Fruit fly (Drosophila melanogaster) whole organism, embryonic: ENCODE measurements around the gene CG9682.

Source experiments
- Bdp1 ChIP-seq: fragments of 200-800 bp; sonication (Bioruptor generic); optimal IDR thresholded peaks from 3 replicates; lab custom pipeline; 2016; ENCODE audit warnings: missing biosample characterization, missing genetic modification characterization
- CG10959 ChIP-seq: fragments of 200-800 bp; sonication (Bioruptor generic); IDR thresholded peaks from 2 replicates; pipeline ENCODE4 v1.3.6; 2022; ENCODE audit warnings: missing biosample characterization, missing genetic modification characterization
- CG11560 ChIP-seq: fragments of 200-800 bp; sonication (Bioruptor generic); IDR thresholded peaks from 3 replicates; pipeline ENCODE4 v1.3.6; 2022; ENCODE audit warnings: missing biosample characterization, missing genetic modification characterization
- CG16813 ChIP-seq: fragments of 200-800 bp; sonication (Bioruptor generic); IDR thresholded peaks from 3 replicates; pipeline ENCODE4 v1.3.6; 2022; ENCODE audit warnings: missing biosample characterization, missing genetic modification characterization; ENCODE audit not compliant: partially characterized antibody
- CG18476 ChIP-seq: fragments of 200-800 bp; sonication (Bioruptor generic); optimal IDR thresholded peaks from 2 replicates; lab custom pipeline; 2016; ENCODE audit warnings: missing biosample characterization, mild to moderate bottlenecking, missing genetic modification characterization
- CG4730 ChIP-seq: fragments of 200-800 bp; sonication (Bioruptor generic); IDR thresholded peaks from 2 replicates; pipeline ENCODE4 v1.3.6; 2022; ENCODE audit warnings: missing biosample characterization, missing genetic modification characterization
- CG7928 ChIP-seq: fragments of 200-800 bp; sonication (Bioruptor generic); optimal IDR thresholded peaks from 2 replicates; lab custom pipeline; 2017; ENCODE audit warnings: missing biosample characterization, mild to moderate bottlenecking, missing genetic modification characterization
- CG8944 ChIP-seq: fragments of 200-800 bp; sonication (Bioruptor generic); optimal IDR thresholded peaks from 3 replicates; lab custom pipeline; 2016; ENCODE audit warnings: missing biosample characterization, missing genetic modification characterization
- CG9609 ChIP-seq: fragments of 200-800 bp; sonication (Bioruptor generic); optimal IDR thresholded peaks from 3 replicates; lab custom pipeline; 2016; ENCODE audit warnings: missing biosample characterization, missing genetic modification characterization
- CG9727 ChIP-seq: fragments of 200-800 bp; sonication (Bioruptor generic); optimal IDR thresholded peaks from 3 replicates; lab custom pipeline; 2017; ENCODE audit warnings: missing biosample characterization, mild to moderate bottlenecking, missing genetic modification characterization
- Dfd ChIP-seq, 2 experiments: fragments of >200 bp; optimal IDR thresholded peaks; 2 replicates each; lab custom pipeline; 2017; ENCODE audit warnings: missing biosample characterization in 2 of 2, missing genetic modification characterization in 2 of 2
- Doc2 ChIP-seq: fragments of 200-800 bp; sonication (Bioruptor generic); IDR thresholded peaks from 2 replicates; pipeline ENCODE4 v1.3.6; 2022; ENCODE audit warnings: missing biosample characterization, missing genetic modification characterization
- Dp ChIP-seq: fragments of 200-800 bp; sonication (Bioruptor generic); optimal IDR thresholded peaks from 2 replicates; lab custom pipeline; 2018; ENCODE audit warnings: missing biosample characterization, mild to moderate bottlenecking, missing genetic modification characterization, moderate library complexity
- Ets65A ChIP-seq: fragments of 200-800 bp; sonication (Bioruptor generic); peaks from one replicate; lab custom pipeline; 2016; ENCODE audit warnings: missing biosample characterization, missing genetic modification characterization
- H15 ChIP-seq: fragments of 200-800 bp; sonication (Bioruptor generic); IDR thresholded peaks from 3 replicates; pipeline ENCODE4 v1.3.6; 2022; ENCODE audit warnings: missing biosample characterization, missing genetic modification characterization
- HHEX ChIP-seq: fragments of 200-800 bp; sonication (Bioruptor generic); optimal IDR thresholded peaks from 3 replicates; lab custom pipeline; 2017; ENCODE audit warnings: missing biosample characterization, mild to moderate bottlenecking, missing genetic modification characterization, missing genetic modification reagents
- Hmr ChIP-seq: fragments of 200-800 bp; sonication (Bioruptor generic); optimal IDR thresholded peaks from 3 replicates; lab custom pipeline; 2017; ENCODE audit warnings: mild to moderate bottlenecking, missing biosample characterization, missing genetic modification reagents, missing genetic modification characterization
- Hr3 ChIP-seq: fragments of 200-800 bp; sonication (Bioruptor generic); optimal IDR thresholded peaks from 3 replicates; lab custom pipeline; 2016; ENCODE audit warnings: missing biosample characterization, missing genetic modification characterization
- MBD-R2 ChIP-seq: fragments of 200-800 bp; sonication (Bioruptor generic); IDR thresholded peaks from 2 replicates; pipeline ENCODE4 v1.3.6; 2022; ENCODE audit warnings: missing biosample characterization, missing genetic modification characterization
- Mes4 ChIP-seq: fragments of 200-800 bp; sonication (Bioruptor generic); optimal IDR thresholded peaks from 2 replicates; lab custom pipeline; 2016; ENCODE audit warnings: missing biosample characterization, missing genetic modification characterization
- PHDP ChIP-seq: fragments of 200-800 bp; sonication (Bioruptor generic); optimal IDR thresholded peaks from 3 replicates; lab custom pipeline; 2018; ENCODE audit warnings: missing biosample characterization, mild to moderate bottlenecking, missing genetic modification characterization, moderate library complexity
- Pdp1 ChIP-seq, 2 experiments: fragments of 200-800 bp; sonication (Bioruptor generic); optimal IDR thresholded peaks; 3 replicates each; lab custom pipeline; 2016; ENCODE audit warnings: missing biosample characterization in 2 of 2, missing genetic modification characterization in 2 of 2, mild to moderate bottlenecking in 1 of 2, moderate library complexity in 1 of 2
- Poxn ChIP-seq: fragments of 200-800 bp; sonication (Bioruptor generic); IDR thresholded peaks from 2 replicates; pipeline ENCODE4 v1.3.6; 2022; ENCODE audit warnings: missing biosample characterization, missing genetic modification characterization
- Ravus ChIP-seq: fragments of 200-800 bp; sonication (Bioruptor generic); IDR thresholded peaks from 2 replicates; pipeline ENCODE4 v1.3.6; 2022; ENCODE audit warnings: missing biosample characterization, missing genetic modification characterization
- Sox102F ChIP-seq: fragments of 200-800 bp; sonication (Bioruptor generic); optimal IDR thresholded peaks from 2 replicates; lab custom pipeline; 2018; ENCODE audit warnings: missing biosample characterization, mild to moderate bottlenecking, missing genetic modification characterization, moderate library complexity
- amos ChIP-seq: fragments of 200-800 bp; sonication (Bioruptor generic); IDR thresholded peaks from 2 replicates; pipeline ENCODE4 v1.3.6; 2022; ENCODE audit warnings: missing biosample characterization, missing genetic modification characterization; ENCODE audit not compliant: partially characterized antibody
- crp ChIP-seq, 2 experiments: fragments of 200-800 bp; sonication (Bioruptor generic); optimal IDR thresholded peaks; 2 replicates in 1 of 2; 3 replicates in 1 of 2; lab custom pipeline; 2017; ENCODE audit warnings: missing biosample characterization in 2 of 2, missing genetic modification characterization in 2 of 2, mild to moderate bottlenecking in 1 of 2, moderate library complexity in 1 of 2
- disco-r ChIP-seq: fragments of 200-800 bp; sonication (Bioruptor generic); optimal IDR thresholded peaks from 2 replicates; lab custom pipeline; 2016; ENCODE audit warnings: missing biosample characterization, missing genetic modification characterization
- fd64A ChIP-seq: fragments of 200-800 bp; sonication (Bioruptor generic); optimal IDR thresholded peaks from 3 replicates; lab custom pipeline; 2018; ENCODE audit warnings: missing biosample characterization, mild to moderate bottlenecking, missing genetic modification characterization
- gce ChIP-seq: fragments of 200-800 bp; sonication (Bioruptor generic); IDR thresholded peaks from 3 replicates; pipeline ENCODE4 v1.3.6; 2022; ENCODE audit warnings: missing biosample characterization, missing genetic modification characterization
- hkb ChIP-seq, 2 experiments: fragments of 200-800 bp in 1 of 2; fragments of >200 bp in 1 of 2; sonication (Bioruptor generic) in 1 of 2; IDR thresholded peaks in 1 of 2; optimal IDR thresholded peaks in 1 of 2; 2 replicates each; pipeline versions ENCODE4 v1.3.6 to Lab custom; 2017 to 2022; ENCODE audit warnings: missing biosample characterization in 1 of 2, missing genetic modification characterization in 1 of 2
- kay ChIP-seq: fragments of 200-800 bp; sonication (Bioruptor generic); optimal IDR thresholded peaks from 2 replicates; lab custom pipeline; 2016; ENCODE audit warnings: missing biosample characterization, missing genetic modification characterization
- lbe ChIP-seq: fragments of 200-800 bp; sonication (Bioruptor generic); optimal IDR thresholded peaks from 2 replicates; lab custom pipeline; 2016; ENCODE audit warnings: missing biosample characterization, mild to moderate bottlenecking, missing genetic modification characterization
- mld ChIP-seq: fragments of 200-800 bp; sonication (Bioruptor generic); IDR thresholded peaks from 3 replicates; pipeline ENCODE4 v1.3.6; 2022; ENCODE audit warnings: missing biosample characterization, missing genetic modification characterization; ENCODE audit not compliant: partially characterized antibody
- nau ChIP-seq: fragments of 200-800 bp; sonication (Bioruptor generic); optimal IDR thresholded peaks from 3 replicates; lab custom pipeline; 2017; ENCODE audit warnings: missing biosample characterization, mild to moderate bottlenecking, missing genetic modification characterization, missing genetic modification reagents
- nom ChIP-seq: fragments of 200-800 bp; sonication (Bioruptor generic); optimal IDR thresholded peaks from 2 replicates; lab custom pipeline; 2017; ENCODE audit warnings: missing biosample characterization, missing genetic modification characterization, mild to moderate bottlenecking, moderate library complexity, missing genetic modification reagents
- p53 ChIP-seq: fragments of 200-800 bp; sonication (Bioruptor generic); optimal IDR thresholded peaks from 2 replicates; lab custom pipeline; 2016; ENCODE audit warnings: missing biosample characterization, missing genetic modification characterization
- salm ChIP-seq: fragments of 200-800 bp; sonication (Bioruptor generic); optimal IDR thresholded peaks from 2 replicates; lab custom pipeline; 2018; ENCODE audit warnings: missing biosample characterization, mild to moderate bottlenecking, missing genetic modification characterization
- sd ChIP-seq: fragments of 200-800 bp; sonication (Bioruptor generic); optimal IDR thresholded peaks from 3 replicates; lab custom pipeline; 2018; ENCODE audit warnings: missing biosample characterization, mild to moderate bottlenecking, missing genetic modification characterization, moderate library complexity
- sisA ChIP-seq: fragments of 200-800 bp; sonication (Bioruptor generic); IDR thresholded peaks from 2 replicates; pipeline ENCODE4 v1.3.6; 2022; ENCODE audit warnings: missing biosample characterization, missing genetic modification characterization
- wek ChIP-seq: fragments of 200-800 bp; sonication (Bioruptor generic); optimal IDR thresholded peaks from 3 replicates; lab custom pipeline; 2018; ENCODE audit warnings: missing biosample characterization, mild to moderate bottlenecking, missing genetic modification characterization, moderate library complexity

Gene CG9682

dm6 chr3R:30286347-30286746 lies 35.6 kb downstream of the CG9682 start (continued):
- no peak for TF ChIP-seq Hr3
- no peak for TF ChIP-seq Poxn (GFP tag; lab: Robert Waterston, UW)
- TF ChIP-seq MBD-R2 (GFP tag; lab: Robert Waterston, UW): no peak
- no peak for TF ChIP-seq Pdp1 (GFP tag; optimal IDR thresholded peaks at IDR 0.05; lab: Kevin White, UChicago)

DNA sequence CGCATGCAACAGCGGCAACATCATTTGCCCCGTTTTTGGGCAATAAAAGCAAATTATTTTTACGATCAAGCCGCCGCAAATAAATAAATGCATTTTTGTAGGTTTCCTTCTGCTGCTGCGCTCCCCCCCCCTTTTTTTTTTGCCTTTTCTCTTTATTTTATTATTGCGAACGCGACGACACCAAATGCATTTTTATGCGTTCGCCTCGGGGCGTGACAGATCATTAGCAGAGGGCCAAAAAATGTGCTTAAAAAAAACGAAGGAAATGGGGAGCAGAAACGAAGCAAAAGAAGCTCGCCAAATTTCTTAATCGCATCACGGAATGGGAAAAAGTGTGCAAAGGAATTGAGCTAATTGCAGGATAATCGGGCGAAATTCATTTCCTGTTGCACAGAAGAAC lies 36.7 kb downstream of the CG9682 start:
- no peak for TF ChIP-seq amos
- peak; percentile 66 for TF ChIP-seq Ets65A
- no peak for TF ChIP-seq Dp (GFP tag; lab: Kevin White, UChicago)
- TF ChIP-seq, all 482 proteins: peak for 1

- TF ChIP-seq HHEX (GFP tag; lab: Kevin White, UChicago): no peak
- no peak for TF ChIP-seq CG9727
- TF ChIP-seq gce (GFP tag; lab: Robert Waterston, UW): no peak
- TF ChIP-seq CG10959: no peak
- no peak for TF ChIP-seq fd64A
- no peak for TF ChIP-seq CG4730 (GFP tag; lab: Robert Waterston, UW)
- TF ChIP-seq mld (GFP tag; lab: Robert Waterston, UW): no peak
- TF ChIP-seq crp (GFP tag; optimal IDR thresholded peaks at IDR 0.05; lab: Kevin White, UChicago): no peak
- no peak for TF ChIP-seq sd (tag; lab: Kevin White, UChicago)
- TF ChIP-seq Hmr (GFP tag; lab: Kevin White, UChicago): no peak
- no peak for TF ChIP-seq lbe (GFP tag; lab: Kevin White, UChicago)
- TF ChIP-seq disco-r (GFP tag; lab: Kevin White, UChicago): no peak
- TF ChIP-seq H15 (GFP tag; lab: Robert Waterston, UW): no peak
- TF ChIP-seq Mes4 (GFP tag; lab: Kevin White, UChicago): no peak
Observed at dm6 chr3R:30288362-30289055, 37.8 kb downstream of the CG9682 start.

DNA sequence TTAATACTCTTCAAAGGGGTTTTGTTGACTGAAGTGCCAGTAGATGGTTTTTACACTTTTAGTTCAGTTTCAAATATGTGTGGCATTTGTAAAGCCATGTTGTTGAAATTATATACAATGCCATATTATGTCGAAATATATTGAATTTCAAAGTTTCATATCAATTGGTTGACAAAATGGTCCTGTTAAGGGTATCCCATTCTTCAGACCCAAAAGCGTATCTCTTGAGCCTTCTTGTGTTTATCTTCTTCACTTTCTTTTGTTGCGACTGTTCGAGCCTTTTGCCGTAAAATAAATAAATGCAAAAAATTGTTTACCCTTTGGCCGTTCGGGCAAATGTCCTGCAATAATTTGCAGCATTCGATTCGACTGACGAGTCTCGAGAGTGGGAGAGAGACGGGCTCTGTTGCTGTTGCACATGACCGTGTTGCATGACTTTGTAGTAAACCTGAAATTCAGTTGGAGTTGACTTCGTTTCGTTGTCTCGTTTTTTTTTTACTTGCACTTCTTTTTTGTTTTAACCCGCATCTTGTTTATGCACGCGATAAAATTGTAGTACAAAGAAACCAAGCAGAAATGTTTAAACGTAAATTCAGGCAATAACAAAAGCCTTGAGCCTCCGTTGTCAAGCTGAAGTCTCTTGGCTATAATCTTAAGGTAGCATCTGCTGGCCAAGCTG lies 38.5 kb downstream of the CG9682 start:
- TF ChIP-seq hkb (optimal IDR thresholded peaks at IDR 0.05; lab: Kevin White, UChicago) (no peak), hkb (GFP tag; IDR thresholded peaks at IDR 0.05; lab: Robert Waterston, UW) (no peak), nom (GFP tag; lab: Kevin White, UChicago) (peak; percentile 83), kay (GFP tag; lab: Kevin White, UChicago) (no peak)

DNA sequence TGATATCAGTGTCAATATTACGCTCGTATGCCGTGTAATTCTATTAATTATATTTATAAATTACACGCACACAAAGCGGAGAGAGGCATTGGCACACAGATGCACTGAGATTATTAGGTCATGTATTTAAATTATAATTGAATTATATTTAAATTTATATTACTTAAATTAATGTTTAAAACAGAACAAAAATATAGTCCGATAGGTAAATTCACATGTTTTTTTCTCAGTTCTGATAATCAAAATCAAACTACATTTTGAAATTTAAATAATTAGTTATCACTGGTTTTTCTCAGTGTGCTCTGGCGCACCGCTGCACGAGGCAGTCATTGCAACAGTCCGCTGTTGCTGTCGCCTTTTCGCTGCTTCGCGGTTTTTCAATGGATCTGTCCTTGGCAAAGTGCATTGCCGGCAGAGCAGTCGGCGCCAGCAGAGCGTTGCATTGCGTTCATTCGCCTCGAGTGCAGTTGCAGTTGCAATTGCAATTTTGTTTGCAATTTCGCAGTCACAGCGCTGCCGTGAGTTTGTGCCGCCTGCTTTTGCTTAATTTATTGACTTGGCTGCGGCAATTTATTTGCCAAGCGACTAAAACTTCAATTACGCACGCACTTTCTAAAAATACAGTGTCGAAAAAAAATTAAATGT lies 42.9 kb downstream of the CG9682 start:
- no peak for TF ChIP-seq CG7928
- no peak for TF ChIP-seq CG11560 (tag; lab: Robert Waterston, UW)
- TF ChIP-seq Bdp1: no peak
- no peak for TF ChIP-seq CG9609
- TF ChIP-seq CG18476 (GFP tag; lab: Kevin White, UChicago): no peak
- TF ChIP-seq Doc2 (GFP tag; lab: Robert Waterston, UW): no peak
- peak; percentile 50 for TF ChIP-seq Sox102F (GFP tag; lab: Kevin White, UChicago)
- TF ChIP-seq nau: no peak
- TF ChIP-seq CG16813 (GFP tag; lab: Robert Waterston, UW): no peak
- TF ChIP-seq wek: no peak
- no peak for TF ChIP-seq Ravus
- no peak for TF ChIP-seq PHDP (tag; lab: Kevin White, UChicago)
- TF ChIP-seq CG8944 (GFP tag; lab: Kevin White, UChicago): no peak
- TF ChIP-seq sisA: no peak
- TF ChIP-seq CG9727: peak; percentile 25
- TF ChIP-seq p53 (GFP tag; lab: Kevin White, UChicago): no peak
- no peak for TF ChIP-seq Dfd (GFP tag; optimal IDR thresholded peaks at IDR 0.05; lab: Kevin White, UChicago)
- no peak for TF ChIP-seq salm (tag; lab: Kevin White, UChicago)
